Worm (Caenorhabditis elegans) whole organism, L2 larva: ENCODE data around the gene C54E4.4.

Source experiments
- ceh-16 ChIP-seq: fragments of 150-350 bp; optimal IDR thresholded peaks from 2 replicates; lab custom pipeline; 2014; ENCODE audit warnings: missing biosample characterization, missing genetic modification characterization
- ceh-82 ChIP-seq: fragments of 150-350 bp; optimal IDR thresholded peaks from 2 replicates; lab custom pipeline; 2014; ENCODE audit warnings: missing biosample characterization, missing genetic modification characterization
- elt-1 ChIP-seq: fragments of 150-350 bp; optimal IDR thresholded peaks from 2 replicates; lab custom pipeline; 2014; ENCODE audit warnings: missing biosample characterization, missing genetic modification characterization
- fos-1 ChIP-seq: fragments of 150-350 bp; optimal IDR thresholded peaks from 2 replicates; lab custom pipeline; 2014; ENCODE audit warnings: missing biosample characterization, missing genetic modification characterization
- lin-13 ChIP-seq: fragments of 150-350 bp; optimal IDR thresholded peaks from 2 replicates; lab custom pipeline; 2014; ENCODE audit warnings: missing biosample characterization, missing genetic modification reagents, missing genetic modification characterization
- lsy-2 ChIP-seq, 2 experiments: fragments of 150-350 bp in 1 of 2; sonication (generic microtip) in 1 of 2; optimal IDR thresholded peaks; 2 replicates each; lab custom pipeline; 2014 to 2017; ENCODE audit warnings: missing biosample characterization in 2 of 2, missing genetic modification characterization in 2 of 2
- mbf-1 ChIP-seq: sonication (generic microtip); optimal IDR thresholded peaks from 2 replicates; lab custom pipeline; 2017; ENCODE audit warnings: missing biosample characterization, missing genetic modification characterization
- mdl-1 ChIP-seq, 2 experiments: fragments of 150-350 bp in 1 of 2; sonication (generic microtip) in 1 of 2; optimal IDR thresholded peaks; 2 replicates each; lab custom pipeline; 2017; ENCODE audit warnings: missing biosample characterization in 2 of 2, missing genetic modification characterization in 2 of 2
- nhr-21 ChIP-seq: fragments of 150-350 bp; optimal IDR thresholded peaks from 2 replicates; lab custom pipeline; 2014; ENCODE audit warnings: missing biosample characterization, missing genetic modification characterization
- nhr-237 ChIP-seq: fragments of 150-350 bp; optimal IDR thresholded peaks from 2 replicates; lab custom pipeline; 2014; ENCODE audit warnings: missing biosample characterization, missing genetic modification characterization
- sem-4 ChIP-seq: fragments of 150-350 bp; optimal IDR thresholded peaks from 2 replicates; lab custom pipeline; 2014; ENCODE audit warnings: missing biosample characterization, missing genetic modification reagents, missing genetic modification characterization
- snpc-4 ChIP-seq: fragments of 150-350 bp; optimal IDR thresholded peaks from 2 replicates; lab custom pipeline; 2014; ENCODE audit warnings: missing biosample characterization, missing genetic modification characterization
- unc-39 ChIP-seq: fragments of 150-350 bp; optimal IDR thresholded peaks from 2 replicates; lab custom pipeline; 2014; ENCODE audit warnings: missing biosample characterization, missing genetic modification characterization
- zag-1 ChIP-seq: fragments of 150-350 bp; optimal IDR thresholded peaks from 2 replicates; lab custom pipeline; 2014; ENCODE audit warnings: missing biosample characterization, missing genetic modification characterization
- ztf-11 ChIP-seq: sonication (generic microtip); optimal IDR thresholded peaks from 2 replicates; lab custom pipeline; 2017; ENCODE audit warnings: missing biosample characterization, missing genetic modification characterization

C54E4.4 gene

ce11 chrIV:2114337-2114736 is 54.1 kb downstream of the C54E4.4 start, which contains the start of gene xbx-4:
TSS of gene xbx-4 (plus strand) at chrIV:2114637.
- no peak for TF ChIP-seq unc-39 (tag; lab: Kevin White, UChicago)
- TF ChIP-seq sem-4 (tag; lab: Kevin White, UChicago), result no peak
- no peak for TF ChIP-seq nhr-21 (tag; lab: Kevin White, UChicago)
- no peak for TF ChIP-seq ceh-82 (tag; lab: Kevin White, UChicago)
- TF ChIP-seq nhr-237, result no peak
- no peak for TF ChIP-seq mdl-1 (tag; optimal IDR thresholded peaks at IDR 0.05; lab: Kevin White, UChicago)

- TF ChIP-seq elt-1 (tag; lab: Kevin White, UChicago) (no peak), mbf-1 (tag; lab: Kevin White, UChicago) (no peak), ceh-16 (tag; lab: Kevin White, UChicago) (no peak), fos-1 (tag; lab: Kevin White, UChicago) (peak; percentile 5), snpc-4 (tag; lab: Kevin White, UChicago) (no peak), nhr-237 (no peak)
- TF ChIP-seq, all 48 proteins: peak for 1
Observed at ce11 chrIV:2113362-2114056, 54.9 kb downstream of the C54E4.4 start, which contains the start of gene C23H5.8. TSS of gene C23H5.8 (minus strand) at chrIV:2113412.

- peak in 1 of 2 experiments; percentile 3 for TF ChIP-seq lsy-2 (tag; optimal IDR thresholded peaks at IDR 0.05; lab: Kevin White, UChicago)
- no peak for TF ChIP-seq ztf-11 (tag; lab: Kevin White, UChicago)
- no peak for TF ChIP-seq zag-1 (tag; lab: Kevin White, UChicago)
- peak; percentile 6 for TF ChIP-seq lin-13 (GFP tag; lab: Kevin White, UChicago)
Observed at ce11 chrIV:2111300-2111874, 57.0 kb downstream of the C54E4.4 start, which contains the start of gene che-6. TSS of gene che-6 (minus strand) at chrIV:2111408.
